Worm (Caenorhabditis elegans) whole organism, early embryonic: ENCODE measurements around the gene clec-7.

Experiments
- F13C5.2 ChIP-seq: sonication (generic microtip); optimal IDR thresholded peaks from 2 replicates; lab custom pipeline; 2017; ENCODE audit warnings: mild to moderate bottlenecking, missing genetic modification characterization, inconsistent platforms, missing compliant biosample characterization
- hmbx-1 ChIP-seq: sonication (generic microtip); optimal IDR thresholded peaks from 2 replicates; lab custom pipeline; 2016; ENCODE audit warnings: mild to moderate bottlenecking, missing genetic modification characterization, missing compliant biosample characterization
- hmg-4 ChIP-seq: fragments of 200-800 bp; sonication (Bioruptor generic); optimal IDR thresholded peaks from 2 replicates; lab custom pipeline; 2018; ENCODE audit warnings: mild to moderate bottlenecking, missing genetic modification characterization, missing compliant biosample characterization
- pes-1 ChIP-seq: fragments of 200-800 bp; sonication (Bioruptor generic); IDR thresholded peaks from 2 replicates; pipeline ENCODE4 v1.3.6; 2022; ENCODE audit warnings: missing genetic modification reagents, missing genetic modification characterization, missing compliant biosample characterization
- sea-1 ChIP-seq: fragments of 200-800 bp; sonication (Bioruptor generic); conservative IDR thresholded peaks from 2 replicates; pipeline ENCODE4 v1.3.6; 2022; ENCODE audit warnings: missing genetic modification characterization, missing compliant biosample characterization
- tbx-37 ChIP-seq: fragments of 200-800 bp; sonication (Bioruptor generic); conservative IDR thresholded peaks from 2 replicates; pipeline ENCODE4 v1.3.6; 2022; ENCODE audit warnings: missing genetic modification reagents, missing genetic modification characterization, missing compliant biosample characterization
- tra-4 ChIP-seq: sonication (generic microtip); optimal IDR thresholded peaks from 2 replicates; lab custom pipeline; 2017; ENCODE audit warnings: missing genetic modification characterization, missing compliant biosample characterization

ce11 chrV:7297263-7297662 is 30.9 kb upstream of the clec-7 start, which contains the start of gene srj-32:
- no peak for TF ChIP-seq hmbx-1 (tag; lab: Kevin White, UChicago)
- no peak for TF ChIP-seq F13C5.2 (tag; lab: Kevin White, UChicago)
- no peak for TF ChIP-seq hmg-4 (GFP tag; lab: Kevin White, UChicago)
- TF ChIP-seq tra-4 (tag; lab: Kevin White, UChicago), result no peak
- no peak for TF ChIP-seq pes-1 (GFP tag; lab: Robert Waterston, UW)
- no peak for TF ChIP-seq sea-1 (GFP tag; lab: Robert Waterston, UW)
- TF ChIP-seq tbx-37 (GFP tag; lab: Robert Waterston, UW), result no peak
